Fruit fly (Drosophila melanogaster) whole organism, embryonic: ENCODE results near the gene Cyp312a1.

Experiments used
- Aef1 ChIP-seq: fragments of 200-800 bp; sonication (Bioruptor generic); IDR thresholded peaks from 3 replicates; pipeline ENCODE4 v1.3.6; 2022; ENCODE audit warnings: missing biosample characterization, missing genetic modification characterization
- Blimp-1 ChIP-seq: fragments of 200-800 bp; sonication (Bioruptor generic); optimal IDR thresholded peaks from 3 replicates; lab custom pipeline; 2018; ENCODE audit warnings: missing biosample characterization, missing genetic modification characterization, mild to moderate bottlenecking, moderate library complexity, missing genetic modification reagents
- BtbVII ChIP-seq: fragments of 200-800 bp; sonication (Bioruptor generic); optimal IDR thresholded peaks from 3 replicates; lab custom pipeline; 2017; ENCODE audit warnings: missing biosample characterization, mild to moderate bottlenecking, missing genetic modification characterization
- CG10366 ChIP-seq: fragments of 200-800 bp; sonication (Bioruptor generic); IDR thresholded peaks from 2 replicates; pipeline ENCODE4 v1.3.6; 2022; ENCODE audit warnings: missing biosample characterization, missing genetic modification characterization
- CG10431 ChIP-seq: fragments of 200-800 bp; sonication (Bioruptor generic); optimal IDR thresholded peaks from 3 replicates; lab custom pipeline; 2018; ENCODE audit warnings: missing biosample characterization, mild to moderate bottlenecking, missing genetic modification characterization
- CG10565 ChIP-seq: fragments of 200-800 bp; sonication (Bioruptor generic); optimal IDR thresholded peaks from 3 replicates; lab custom pipeline; 2016; ENCODE audit warnings: missing biosample characterization, mild to moderate bottlenecking, missing genetic modification characterization
- CG11398 ChIP-seq: fragments of 200-800 bp; sonication (Bioruptor generic); optimal IDR thresholded peaks from 2 replicates; lab custom pipeline; 2016; ENCODE audit warnings: missing biosample characterization, missing genetic modification characterization
- CG11695 ChIP-seq: fragments of 200-800 bp; sonication (Bioruptor generic); IDR thresholded peaks from 3 replicates; pipeline ENCODE4 v1.3.6; 2022; ENCODE audit warnings: missing biosample characterization, missing genetic modification characterization
- CG12769 ChIP-seq: fragments of 200-800 bp; sonication (Bioruptor generic); optimal IDR thresholded peaks from 2 replicates; lab custom pipeline; 2019; ENCODE audit warnings: missing biosample characterization, mild to moderate bottlenecking, missing genetic modification characterization, moderate library complexity
- CG15514 ChIP-seq: fragments of 200-800 bp; sonication (Bioruptor generic); optimal IDR thresholded peaks from 3 replicates; lab custom pipeline; 2017; ENCODE audit warnings: missing biosample characterization, missing genetic modification characterization, mild to moderate bottlenecking, moderate library complexity, missing genetic modification reagents
- CG17568 ChIP-seq: fragments of 200-800 bp; sonication (Bioruptor generic); optimal IDR thresholded peaks from 2 replicates; lab custom pipeline; 2018; ENCODE audit warnings: missing biosample characterization, mild to moderate bottlenecking, missing genetic modification characterization, moderate library complexity
- CG18262 ChIP-seq: fragments of 200-800 bp; optimal IDR thresholded peaks from 3 replicates; lab custom pipeline; 2019; ENCODE audit warnings: missing biosample characterization, mild to moderate bottlenecking, missing genetic modification characterization, moderate library complexity
- CG18599 ChIP-seq: fragments of 200-800 bp; sonication (Bioruptor generic); optimal IDR thresholded peaks from 3 replicates; lab custom pipeline; 2017; ENCODE audit warnings: missing biosample characterization, missing genetic modification characterization, mild to moderate bottlenecking, moderate library complexity, missing genetic modification reagents
- CG2678 ChIP-seq: fragments of 200-800 bp; sonication (Bioruptor generic); optimal IDR thresholded peaks from 3 replicates; lab custom pipeline; 2019; ENCODE audit warnings: missing biosample characterization, mild to moderate bottlenecking, missing genetic modification characterization, moderate library complexity
- CG34224 ChIP-seq: fragments of 200-800 bp; sonication (Bioruptor generic); IDR thresholded peaks from 3 replicates; pipeline ENCODE4 v1.3.6; 2022; ENCODE audit warnings: missing biosample characterization, missing genetic modification characterization; ENCODE audit not compliant: partially characterized antibody
- CG4404 ChIP-seq: fragments of 200-800 bp; sonication (Bioruptor generic); IDR thresholded peaks from 2 replicates; pipeline ENCODE4 v1.3.6; 2022; ENCODE audit warnings: missing biosample characterization, missing genetic modification characterization
- CG5953 ChIP-seq: fragments of 200-800 bp; sonication (Bioruptor generic); IDR thresholded peaks from 2 replicates; pipeline ENCODE4 v1.3.6; 2022; ENCODE audit warnings: missing biosample characterization, missing genetic modification characterization
- CG6854 ChIP-seq: fragments of 200-800 bp; sonication (Bioruptor generic); optimal IDR thresholded peaks from 3 replicates; lab custom pipeline; 2017; ENCODE audit warnings: missing biosample characterization, mild to moderate bottlenecking, missing genetic modification characterization
- CG7745 ChIP-seq: fragments of 200-800 bp; sonication (Bioruptor generic); optimal IDR thresholded peaks from 2 replicates; lab custom pipeline; 2018; ENCODE audit warnings: missing biosample characterization, mild to moderate bottlenecking, missing genetic modification characterization, moderate library complexity
- CG8388 ChIP-seq: fragments of 200-800 bp; sonication (Bioruptor generic); optimal IDR thresholded peaks from 2 replicates; lab custom pipeline; 2019; ENCODE audit warnings: missing biosample characterization, mild to moderate bottlenecking, missing genetic modification characterization, moderate library complexity
- CG9437 ChIP-seq: fragments of 200-800 bp; sonication (Bioruptor generic); optimal IDR thresholded peaks from 2 replicates; lab custom pipeline; 2018; ENCODE audit warnings: missing biosample characterization, mild to moderate bottlenecking, missing genetic modification characterization
- CrebB ChIP-seq: fragments of 200-800 bp; sonication (Bioruptor generic); optimal IDR thresholded peaks from 3 replicates; lab custom pipeline; 2018; ENCODE audit warnings: missing biosample characterization, mild to moderate bottlenecking, missing genetic modification characterization
- Fer3 ChIP-seq: fragments of 200-800 bp; sonication (Bioruptor generic); optimal IDR thresholded peaks from 2 replicates; lab custom pipeline; 2018; ENCODE audit warnings: missing biosample characterization, mild to moderate bottlenecking, missing genetic modification characterization, moderate library complexity
- Hr78 ChIP-seq, 2 experiments: fragments of 200-800 bp in 1 of 2; fragments of >200 bp in 1 of 2; sonication (Bioruptor generic) in 1 of 2; optimal IDR thresholded peaks; 2 replicates each; lab custom pipeline; 2017 to 2019; ENCODE audit warnings: missing biosample characterization in 2 of 2, missing genetic modification characterization in 2 of 2, mild to moderate bottlenecking in 1 of 2, moderate library complexity in 1 of 2
- Lpt ChIP-seq: fragments of >200 bp; optimal IDR thresholded peaks from 2 replicates; lab custom pipeline; 2018; ENCODE audit warnings: missing biosample characterization, missing genetic modification characterization
- MESR4 ChIP-seq: fragments of 200-800 bp; sonication (Bioruptor generic); optimal IDR thresholded peaks from 2 replicates; lab custom pipeline; 2018; ENCODE audit warnings: missing biosample characterization, mild to moderate bottlenecking, missing genetic modification characterization, moderate library complexity
- Mes4 ChIP-seq: fragments of 200-800 bp; sonication (Bioruptor generic); optimal IDR thresholded peaks from 2 replicates; lab custom pipeline; 2016; ENCODE audit warnings: missing biosample characterization, missing genetic modification characterization
- NC2β ChIP-seq: fragments of 200-800 bp; sonication (Bioruptor generic); optimal IDR thresholded peaks from 2 replicates; lab custom pipeline; 2016; ENCODE audit warnings: missing biosample characterization, missing genetic modification characterization
- Nf-YC ChIP-seq: fragments of 200-800 bp; optimal IDR thresholded peaks from 3 replicates; lab custom pipeline; 2019; ENCODE audit warnings: missing biosample characterization, mild to moderate bottlenecking, missing genetic modification characterization, moderate library complexity
- PHDP ChIP-seq: fragments of 200-800 bp; sonication (Bioruptor generic); optimal IDR thresholded peaks from 3 replicates; lab custom pipeline; 2018; ENCODE audit warnings: missing biosample characterization, mild to moderate bottlenecking, missing genetic modification characterization, moderate library complexity
- Pdp1 ChIP-seq, 2 experiments: fragments of 200-800 bp; sonication (Bioruptor generic); optimal IDR thresholded peaks; 3 replicates each; lab custom pipeline; 2016; ENCODE audit warnings: missing biosample characterization in 2 of 2, missing genetic modification characterization in 2 of 2, mild to moderate bottlenecking in 1 of 2, moderate library complexity in 1 of 2
- Trl ChIP-seq, 3 experiments: fragments of >200 bp in 2 of 3; fragments of 200-800 bp in 1 of 3; sonication (Bioruptor generic) in 1 of 3; optimal IDR thresholded peaks; 2 replicates in 1 of 3; 3 replicates in 2 of 3; lab custom pipeline; 2016 to 2017; ENCODE audit warnings: missing biosample characterization in 1 of 3, missing genetic modification characterization in 1 of 3
- bbx ChIP-seq: fragments of 200-800 bp; sonication (Bioruptor generic); IDR thresholded peaks from 2 replicates; pipeline ENCODE4 v1.3.6; 2022; ENCODE audit warnings: missing biosample characterization, missing genetic modification characterization; ENCODE audit not compliant: partially characterized antibody
- cg ChIP-seq: fragments of 200-800 bp; sonication (Bioruptor generic); optimal IDR thresholded peaks from 3 replicates; lab custom pipeline; 2019; ENCODE audit warnings: missing biosample characterization, mild to moderate bottlenecking, missing genetic modification characterization, moderate library complexity
- dati ChIP-seq: fragments of 200-800 bp; sonication (Bioruptor generic); IDR thresholded peaks from 2 replicates; pipeline ENCODE4 v1.3.6; 2022; ENCODE audit warnings: missing biosample characterization, missing genetic modification characterization
- gce ChIP-seq: fragments of 200-800 bp; sonication (Bioruptor generic); IDR thresholded peaks from 3 replicates; pipeline ENCODE4 v1.3.6; 2022; ENCODE audit warnings: missing biosample characterization, missing genetic modification characterization
- gro ChIP-seq: fragments of 200-800 bp; sonication (Bioruptor generic); optimal IDR thresholded peaks from 2 replicates; lab custom pipeline; 2016; ENCODE audit warnings: missing biosample characterization, missing genetic modification characterization
- hkb ChIP-seq, 2 experiments: fragments of 200-800 bp in 1 of 2; fragments of >200 bp in 1 of 2; sonication (Bioruptor generic) in 1 of 2; IDR thresholded peaks in 1 of 2; optimal IDR thresholded peaks in 1 of 2; 2 replicates each; pipeline versions ENCODE4 v1.3.6 to Lab custom; 2017 to 2022; ENCODE audit warnings: missing biosample characterization in 1 of 2, missing genetic modification characterization in 1 of 2
- lmd ChIP-seq: fragments of 200-800 bp; sonication (Bioruptor generic); IDR thresholded peaks from 2 replicates; pipeline ENCODE4 v1.3.6; 2022; ENCODE audit warnings: missing biosample characterization, missing genetic modification characterization
- maf-S ChIP-seq: fragments of 200-800 bp; sonication (Bioruptor generic); optimal IDR thresholded peaks from 2 replicates; lab custom pipeline; 2016; ENCODE audit warnings: missing biosample characterization, missing genetic modification characterization
- oc ChIP-seq: fragments of 200-800 bp; sonication (Bioruptor generic); optimal IDR thresholded peaks from 2 replicates; lab custom pipeline; 2018; ENCODE audit warnings: missing biosample characterization, mild to moderate bottlenecking, missing genetic modification characterization, moderate library complexity
- repo ChIP-seq: fragments of 200-800 bp; sonication (Bioruptor generic); optimal IDR thresholded peaks from 2 replicates; lab custom pipeline; 2016; ENCODE audit warnings: missing biosample characterization, missing genetic modification characterization
- sens-2 ChIP-seq: fragments of 200-800 bp; sonication (Bioruptor generic); IDR thresholded peaks from 2 replicates; pipeline ENCODE4 v1.3.6; 2022; ENCODE audit warnings: missing biosample characterization, missing genetic modification characterization
- slbo ChIP-seq: fragments of 200-800 bp; sonication (Bioruptor generic); IDR thresholded peaks from 2 replicates; pipeline ENCODE4 v1.3.6; 2022; ENCODE audit warnings: missing biosample characterization, missing genetic modification characterization
- tgo ChIP-seq: fragments of 200-800 bp; sonication (Bioruptor generic); IDR thresholded peaks from 3 replicates; pipeline ENCODE4 v1.3.6; 2022; ENCODE audit warnings: missing biosample characterization, missing genetic modification characterization
- tna ChIP-seq: fragments of 200-800 bp; sonication (Bioruptor generic); IDR thresholded peaks from 2 replicates; pipeline ENCODE4 v1.3.6; 2022; ENCODE audit warnings: missing biosample characterization, missing genetic modification characterization; ENCODE audit not compliant: partially characterized antibody
- ttk ChIP-seq: fragments of 200-800 bp; sonication (Bioruptor generic); IDR thresholded peaks from 2 replicates; pipeline ENCODE4 v2.1.2; 2022; ENCODE audit warnings: missing biosample characterization, missing genetic modification characterization
- z ChIP-seq: fragments of 200-800 bp; sonication (Bioruptor generic); IDR thresholded peaks from 3 replicates; pipeline ENCODE4 v1.3.6; 2022; ENCODE audit warnings: missing biosample characterization, missing genetic modification characterization

Cyp312a1 gene

dm6 chr3L:18163127-18163526, 30.6 kb upstream of the Cyp312a1 start:
- TF ChIP-seq repo (GFP tag; lab: Kevin White, UChicago) (no peak), tgo (GFP tag; lab: Robert Waterston, UW) (no peak), CG2678 (tag; lab: Kevin White, UChicago) (no peak), Pdp1 (GFP tag; optimal IDR thresholded peaks at IDR 0.05; lab: Kevin White, UChicago) (peak in 1 of 2 experiments; percentile 34), lmd (GFP tag; lab: Robert Waterston, UW) (no peak), CG11695 (no peak), CG34224 (no peak), BtbVII (GFP tag; lab: Kevin White, UChicago) (no peak), CG18262 (tag; lab: Kevin White, UChicago) (no peak), Nf-YC (tag; lab: Kevin White, UChicago) (no peak), bbx (GFP tag; lab: Robert Waterston, UW) (no peak), z (peak; percentile 52; the same call in 1 of the 3 replicates), gro (GFP tag; lab: Kevin White, UChicago) (no peak), CG5953 (GFP tag; lab: Robert Waterston, UW) (no peak), CG8388 (GFP tag; lab: Kevin White, UChicago) (no peak), Blimp-1 (GFP tag; lab: Kevin White, UChicago) (peak; percentile 69), slbo (GFP tag; lab: Robert Waterston, UW) (no peak), Lpt (no peak), sens-2 (GFP tag; lab: Robert Waterston, UW) (no peak), Trl (optimal IDR thresholded peaks at IDR 0.05; lab: Kevin White, UChicago) (no peak), Trl (GFP tag; optimal IDR thresholded peaks at IDR 0.05; lab: Kevin White, UChicago) (no peak), CG10565 (no peak), maf-S (no peak)

- TF ChIP-seq Fer3 (tag; lab: Kevin White, UChicago) (no peak), gce (GFP tag; lab: Robert Waterston, UW) (no peak), CG11398 (no peak), oc (tag; lab: Kevin White, UChicago) (peak; percentile 61), hkb (optimal IDR thresholded peaks at IDR 0.05; lab: Kevin White, UChicago) (no peak), hkb (GFP tag; IDR thresholded peaks at IDR 0.05; lab: Robert Waterston, UW) (0 out of 2 replicates have a peak, but pooled peaks have one; percentile 22), CG18599 (GFP tag; lab: Kevin White, UChicago) (no peak), CG17568 (GFP tag; lab: Kevin White, UChicago) (no peak), Mes4 (no peak), MESR4 (GFP tag; lab: Kevin White, UChicago) (no peak), CG7745 (tag; lab: Kevin White, UChicago) (no peak), cg (peak; percentile 30), ttk (GFP tag; lab: Robert Waterston, UW) (no peak), CG15514 (no peak), Hr78 (GFP tag; optimal IDR thresholded peaks at IDR 0.05; lab: Kevin White, UChicago) (peak in 1 of 2 experiments; percentile 28), tna (no peak), CrebB (tag; lab: Kevin White, UChicago) (no peak), dati (GFP tag; lab: Robert Waterston, UW) (no peak), CG4404 (GFP tag; lab: Robert Waterston, UW) (no peak), Aef1 (GFP tag; lab: Robert Waterston, UW) (no peak), Trl (optimal IDR thresholded peaks at IDR 0.05; lab: Kevin White, UChicago) (peak in 1 of 2 experiments; percentile 3), Trl (GFP tag; optimal IDR thresholded peaks at IDR 0.05; lab: Kevin White, UChicago) (no peak), CG10431 (GFP tag; lab: Kevin White, UChicago) (no peak), PHDP (tag; lab: Kevin White, UChicago) (no peak), CG6854 (GFP tag; lab: Kevin White, UChicago) (no peak), z (peak; percentile 68; the same call in 2 of the 3 replicates), CG12769 (tag; lab: Kevin White, UChicago) (peak; percentile 33), CG10366 (GFP tag; lab: Robert Waterston, UW) (no peak), CG9437 (GFP tag; lab: Kevin White, UChicago) (peak; percentile 13), NC2β (GFP tag; lab: Kevin White, UChicago) (no peak)
These were observed 29.7 kb upstream of the Cyp312a1 start, which contains the start of gene CG13699 for dm6 chr3L:18162174-18162690. Gene CG13699 (minus strand): TSS chr3L:18162522.
